Worm (Caenorhabditis elegans) whole organism, mixed stage, embryonic: ENCODE data around the gene npr-35.

Experiments used
- M03D4.4 ChIP-seq: sonication (generic microtip); optimal IDR thresholded peaks from 2 replicates; lab custom pipeline; 2017; ENCODE audit warnings: mild to moderate bottlenecking, missing genetic modification characterization, missing compliant biosample characterization
- bed-3 ChIP-seq: fragments of 200-800 bp; sonication (Bioruptor generic); optimal IDR thresholded peaks from 3 replicates; lab custom pipeline; 2018; ENCODE audit warnings: mild to moderate bottlenecking, missing genetic modification characterization, moderate library complexity, missing compliant biosample characterization
- ceh-39 ChIP-seq: fragments of 150-350 bp; optimal IDR thresholded peaks from 2 replicates; lab custom pipeline; 2014; ENCODE audit warnings: missing biosample characterization, missing genetic modification characterization
- ceh-43 ChIP-seq: fragments of 200-800 bp; sonication (Bioruptor generic); optimal IDR thresholded peaks from 2 replicates; lab custom pipeline; 2018; ENCODE audit warnings: mild to moderate bottlenecking, missing genetic modification characterization, moderate library complexity, missing compliant biosample characterization
- ceh-83 ChIP-seq: fragments of 200-800 bp; sonication (Bioruptor generic); optimal IDR thresholded peaks from 2 replicates; lab custom pipeline; 2018; ENCODE audit warnings: mild to moderate bottlenecking, missing genetic modification characterization, missing compliant biosample characterization
- ces-1 ChIP-seq: fragments of 150-350 bp; optimal IDR thresholded peaks from 2 replicates; lab custom pipeline; 2014; ENCODE audit warnings: missing biosample characterization, missing genetic modification reagents, missing genetic modification characterization
- cnd-1 ChIP-seq: fragments of 200-800 bp; sonication (Bioruptor generic); optimal IDR thresholded peaks from 2 replicates; lab custom pipeline; 2018; ENCODE audit warnings: mild to moderate bottlenecking, missing genetic modification characterization, missing compliant biosample characterization
- drap-1 ChIP-seq: fragments of 200-800 bp; sonication (Bioruptor generic); optimal IDR thresholded peaks from 3 replicates; lab custom pipeline; 2018; ENCODE audit warnings: mild to moderate bottlenecking, missing genetic modification characterization, missing compliant biosample characterization
- elt-1 ChIP-seq: sonication (generic microtip); optimal IDR thresholded peaks from 2 replicates; lab custom pipeline; 2017; ENCODE audit warnings: missing genetic modification characterization, mild to moderate bottlenecking, missing compliant biosample characterization, antibody characterized with exemption, moderate library complexity, borderline replicate concordance; ENCODE audit not compliant: insufficient read depth
- elt-3 ChIP-seq: fragments of 150-350 bp; optimal IDR thresholded peaks from 2 replicates; lab custom pipeline; 2014; ENCODE audit warnings: missing biosample characterization, missing genetic modification characterization
- hlh-1 ChIP-seq: fragments of 150-350 bp; optimal IDR thresholded peaks from 2 replicates; lab custom pipeline; 2014; ENCODE audit warnings: missing biosample characterization, missing genetic modification reagents, missing genetic modification characterization
- lin-13 ChIP-seq: fragments of 150-350 bp; optimal IDR thresholded peaks from 2 replicates; lab custom pipeline; 2014; ENCODE audit warnings: missing biosample characterization, missing genetic modification characterization
- lin-32 ChIP-seq: fragments of 200-800 bp; sonication (Bioruptor generic); optimal IDR thresholded peaks from 2 replicates; lab custom pipeline; 2018; ENCODE audit warnings: mild to moderate bottlenecking, missing genetic modification characterization, missing compliant biosample characterization
- lsy-2 ChIP-seq: fragments of 150-350 bp; optimal IDR thresholded peaks from 2 replicates; lab custom pipeline; 2014; ENCODE audit warnings: missing biosample characterization, missing genetic modification characterization
- mab-5 ChIP-seq: fragments of 150-350 bp; optimal IDR thresholded peaks from 2 replicates; lab custom pipeline; 2014; ENCODE audit warnings: missing biosample characterization, missing genetic modification characterization
- mep-1 ChIP-seq: fragments of 150-350 bp; optimal IDR thresholded peaks from 2 replicates; lab custom pipeline; 2017; ENCODE audit warnings: missing biosample characterization, missing genetic modification reagents, missing genetic modification characterization, inconsistent platforms
- mls-2 ChIP-seq: sonication (generic microtip); optimal IDR thresholded peaks from 2 replicates; lab custom pipeline; 2016; ENCODE audit warnings: mild to moderate bottlenecking, missing genetic modification characterization, moderate library complexity, missing compliant biosample characterization
- nhr-12 ChIP-seq: fragments of 150-350 bp; optimal IDR thresholded peaks from 2 replicates; lab custom pipeline; 2014; ENCODE audit warnings: missing biosample characterization, missing genetic modification characterization
- nhr-2 ChIP-seq: fragments of 150-350 bp; optimal IDR thresholded peaks from 2 replicates; lab custom pipeline; 2014; ENCODE audit warnings: missing biosample characterization, missing genetic modification characterization
- nhr-237 ChIP-seq: fragments of 150-350 bp; optimal IDR thresholded peaks from 2 replicates; lab custom pipeline; 2014; ENCODE audit warnings: missing biosample characterization, missing genetic modification characterization
- nhr-76 ChIP-seq: sonication (generic microtip); optimal IDR thresholded peaks from 2 replicates; lab custom pipeline; 2017; ENCODE audit warnings: missing biosample characterization, missing genetic modification characterization
- sem-2 ChIP-seq: fragments of 200-800 bp; sonication (Bioruptor generic); optimal IDR thresholded peaks from 2 replicates; lab custom pipeline; 2018; ENCODE audit warnings: mild to moderate bottlenecking, missing genetic modification characterization, missing compliant biosample characterization
- snpc-4 ChIP-seq: fragments of 150-350 bp; optimal IDR thresholded peaks from 2 replicates; lab custom pipeline; 2014; ENCODE audit warnings: missing biosample characterization, missing genetic modification characterization
- sptf-1 ChIP-seq: sonication (generic microtip); optimal IDR thresholded peaks from 2 replicates; lab custom pipeline; 2017; ENCODE audit warnings: mild to moderate bottlenecking, missing genetic modification characterization, moderate library complexity, missing compliant biosample characterization
- unc-120 ChIP-seq: sonication (generic microtip); optimal IDR thresholded peaks from 2 replicates; lab custom pipeline; 2017; ENCODE audit warnings: missing genetic modification characterization, missing compliant biosample characterization; ENCODE audit not compliant: poor library complexity, severe bottlenecking
- unc-39 ChIP-seq: fragments of 150-350 bp; optimal IDR thresholded peaks from 2 replicates; lab custom pipeline; 2014; ENCODE audit warnings: missing biosample characterization, missing genetic modification characterization
- unc-62 ChIP-seq: fragments of 150-350 bp; optimal IDR thresholded peaks from 2 replicates; lab custom pipeline; 2014; ENCODE audit warnings: missing biosample characterization, missing genetic modification reagents, missing genetic modification characterization
- zip-8 ChIP-seq: fragments of 150-350 bp; optimal IDR thresholded peaks from 2 replicates; lab custom pipeline; 2014; ENCODE audit warnings: missing biosample characterization, missing genetic modification characterization
- ztf-11 ChIP-seq: fragments of 150-350 bp; optimal IDR thresholded peaks from 2 replicates; lab custom pipeline; 2014; ENCODE audit warnings: missing biosample characterization, missing genetic modification characterization

The npr-35 gene

DNA sequence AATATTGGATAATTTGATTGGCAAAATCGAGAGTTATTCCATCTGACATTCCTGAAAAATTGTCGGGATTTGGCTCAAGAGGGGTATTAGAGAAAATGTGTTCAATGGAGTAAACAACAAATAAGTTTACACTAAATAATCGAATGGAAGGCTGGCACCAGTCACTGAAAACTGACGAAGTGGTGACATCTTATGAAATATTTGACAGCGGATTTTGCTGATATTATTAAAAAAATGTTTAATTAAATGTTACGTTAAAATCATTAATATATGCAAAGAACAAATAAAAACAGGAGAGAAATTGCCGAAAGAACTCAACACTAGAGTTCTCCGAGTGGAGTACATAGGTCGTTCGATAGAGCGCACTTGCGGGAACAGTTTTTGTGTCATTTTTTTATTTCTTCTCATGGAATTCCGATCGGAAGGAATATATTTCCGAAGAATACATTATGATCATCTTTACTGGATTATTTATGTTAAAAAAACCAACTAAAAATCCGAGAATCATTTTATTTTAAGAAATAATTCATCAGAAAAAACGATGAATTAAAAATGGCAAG is 41.9 kb downstream of the npr-35 start, which contains the start of gene tag-322:
tag-322 (minus strand) TSS at position 51 of the 560 bp plus-strand sequence.
- TF ChIP-seq sem-2 (GFP tag; lab: Kevin White, UChicago), result no peak
- peak; percentile 15 for TF ChIP-seq ces-1 (GFP tag; lab: Kevin White, UChicago)
- TF ChIP-seq nhr-2, result no peak
- no peak for TF ChIP-seq nhr-12 (tag; lab: Kevin White, UChicago)
- TF ChIP-seq lin-32 (GFP tag; lab: Kevin White, UChicago), result no peak
- peak; percentile 41 for TF ChIP-seq lsy-2 (tag; lab: Kevin White, UChicago)
- TF ChIP-seq M03D4.4 (tag; lab: Kevin White, UChicago), result no peak
- TF ChIP-seq hlh-1, result no peak
- TF ChIP-seq ceh-39 (tag; lab: Kevin White, UChicago), result no peak
- no peak for TF ChIP-seq ceh-43 (GFP tag; lab: Kevin White, UChicago)
- TF ChIP-seq sptf-1, result no peak
- peak; percentile 17 for TF ChIP-seq mls-2 (tag; lab: Kevin White, UChicago)
- no peak for TF ChIP-seq ztf-11 (tag; lab: Kevin White, UChicago)
- no peak for TF ChIP-seq unc-39
- TF ChIP-seq unc-62 (GFP tag; lab: Kevin White, UChicago), result no peak
- no peak for TF ChIP-seq nhr-76 (tag; lab: Kevin White, UChicago)
- no peak for TF ChIP-seq elt-1 (tag; lab: Kevin White, UChicago)
- peak; percentile 64 for TF ChIP-seq mep-1 (tag; lab: Kevin White, UChicago)
- TF ChIP-seq snpc-4, result no peak

DNA sequence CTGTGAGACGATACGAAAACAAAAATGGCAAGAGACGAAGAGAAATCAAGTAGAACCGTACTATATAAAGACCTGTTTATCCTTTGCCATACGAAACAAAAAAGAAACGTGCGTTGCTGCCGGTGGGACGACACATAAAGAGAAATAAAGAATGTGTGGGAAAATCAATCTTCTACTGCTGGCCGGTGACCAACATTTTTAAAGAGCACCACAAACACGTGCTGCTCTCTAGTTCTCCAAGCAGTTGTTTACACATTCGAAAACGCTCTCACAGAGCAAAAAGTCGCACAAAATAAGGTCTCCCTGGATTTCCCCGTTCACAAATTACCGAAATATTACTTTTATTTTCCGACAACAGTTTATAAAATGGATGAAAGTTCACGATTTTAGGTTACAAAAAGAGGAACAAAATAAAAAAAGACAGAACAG is 45.9 kb downstream of the npr-35 start, which contains the start of gene imp-3:
imp-3 (minus strand) TSS at position 93 of the 429 bp plus-strand sequence.
- no peak for TF ChIP-seq ceh-43 (GFP tag; lab: Kevin White, UChicago)
- TF ChIP-seq cnd-1 (tag; lab: Kevin White, UChicago), result no peak
- no peak for TF ChIP-seq unc-62 (GFP tag; lab: Kevin White, UChicago)
- no peak for TF ChIP-seq nhr-76 (tag; lab: Kevin White, UChicago)
- no peak for TF ChIP-seq M03D4.4 (tag; lab: Kevin White, UChicago)
- TF ChIP-seq ceh-83 (GFP tag; lab: Kevin White, UChicago), result no peak
- no peak for TF ChIP-seq elt-1 (tag; lab: Kevin White, UChicago)
- TF ChIP-seq snpc-4, result no peak
- peak; percentile 7 for TF ChIP-seq hlh-1
- TF ChIP-seq mab-5, result no peak
- no peak for TF ChIP-seq bed-3 (GFP tag; lab: Kevin White, UChicago)
- TF ChIP-seq mep-1 (tag; lab: Kevin White, UChicago), result no peak
- no peak for TF ChIP-seq ceh-39 (tag; lab: Kevin White, UChicago)
- TF ChIP-seq lin-13 (tag; lab: Kevin White, UChicago), result no peak
- TF ChIP-seq lsy-2 (tag; lab: Kevin White, UChicago), result peak; percentile 25
- no peak for TF ChIP-seq zip-8 (tag; lab: Kevin White, UChicago)
- TF ChIP-seq mls-2 (tag; lab: Kevin White, UChicago), result no peak
- peak; percentile 17 for TF ChIP-seq sem-2 (GFP tag; lab: Kevin White, UChicago)

DNA sequence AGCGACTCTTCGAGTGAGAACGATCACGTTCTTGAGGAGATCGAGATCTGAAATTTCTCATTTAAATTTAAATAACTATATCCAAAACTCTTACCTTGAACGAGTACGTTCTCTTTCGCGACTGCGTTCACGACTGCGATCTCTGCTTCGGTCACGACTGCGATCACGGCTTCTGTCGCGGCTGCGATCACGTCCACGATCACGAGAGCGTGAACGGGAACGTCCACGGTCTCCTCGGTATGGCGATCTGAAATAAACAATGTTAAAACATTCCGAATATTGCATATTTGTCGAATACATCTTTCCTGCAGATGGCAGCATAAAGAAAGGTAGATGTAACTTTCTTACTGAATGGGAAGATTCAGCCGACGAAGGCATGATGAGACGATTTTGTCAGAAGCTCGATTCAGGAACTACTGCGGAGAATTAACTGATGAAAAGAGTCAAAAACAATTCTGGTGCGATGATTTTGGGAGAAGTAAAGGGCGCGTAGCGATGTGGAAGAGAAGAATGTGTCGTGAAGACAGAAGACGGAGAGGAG is 46.6 kb downstream of the npr-35 start:
- TF ChIP-seq mab-5 (no peak), hlh-1 (no peak), nhr-237 (tag; lab: Kevin White, UChicago) (no peak), zip-8 (tag; lab: Kevin White, UChicago) (no peak), elt-1 (tag; lab: Kevin White, UChicago) (no peak), lin-13 (tag; lab: Kevin White, UChicago) (no peak), ceh-39 (tag; lab: Kevin White, UChicago) (no peak), lsy-2 (tag; lab: Kevin White, UChicago) (no peak), unc-120 (tag; lab: Kevin White, UChicago) (no peak), cnd-1 (tag; lab: Kevin White, UChicago) (no peak), nhr-12 (tag; lab: Kevin White, UChicago) (no peak), mls-2 (tag; lab: Kevin White, UChicago) (no peak), bed-3 (GFP tag; lab: Kevin White, UChicago) (no peak), sem-2 (GFP tag; lab: Kevin White, UChicago) (no peak), elt-3 (no peak), drap-1 (no peak), unc-39 (no peak)
